Worm (Caenorhabditis elegans): ENCODE results near the gene memi-2.
"Not testable (repeated sequence)": the region's sequence is repeated elsewhere in the genome, so short reads cannot be mapped to it uniquely, and the experiment has no call there.

Gene memi-2

DNA sequence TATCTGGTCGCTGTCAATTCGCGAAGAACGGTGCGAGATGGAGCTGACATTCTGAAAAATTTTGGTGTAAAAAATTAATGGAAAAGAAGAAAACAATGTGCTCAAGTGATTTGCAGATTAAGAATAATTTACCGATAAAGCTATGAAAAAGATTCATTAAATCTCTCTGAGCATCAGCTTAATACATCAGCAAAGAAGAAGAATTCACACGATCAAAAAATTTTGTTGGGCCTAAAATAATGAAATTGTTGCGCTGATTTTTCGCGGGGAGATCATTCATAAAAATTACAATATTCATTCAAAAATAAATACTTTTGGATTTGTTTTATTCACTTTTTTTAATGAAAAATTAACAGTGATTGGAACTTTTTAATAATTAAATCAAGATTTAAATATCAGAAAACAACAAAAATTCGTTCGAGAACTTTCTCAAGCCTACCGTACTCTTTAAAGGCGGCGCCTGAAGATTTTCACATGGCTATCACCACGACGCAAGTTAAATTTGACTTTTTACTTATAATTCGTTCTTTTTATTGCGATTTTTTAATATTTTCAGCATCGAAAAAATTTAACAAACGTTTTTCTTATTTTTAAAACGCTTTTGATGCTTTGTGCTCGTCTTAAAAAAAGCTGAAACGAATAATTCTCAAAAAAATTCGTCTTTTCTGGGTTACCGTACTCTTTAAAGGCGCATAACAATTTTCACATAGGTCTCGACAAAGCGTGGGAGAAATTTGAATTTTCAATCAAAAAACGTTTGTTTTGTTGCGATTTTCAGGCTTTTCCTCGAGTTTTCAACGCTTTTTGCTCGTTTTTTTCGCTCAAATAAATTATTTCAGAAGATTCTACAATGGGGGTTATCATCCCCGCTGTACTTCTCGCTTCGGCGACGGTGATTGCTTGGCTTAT, at the start of gene memi-2, which contains the start of gene cyp-31A5:
TSS of gene memi-2 (minus strand) at position 51 of the 909 bp plus-strand sequence.
TSS of gene cyp-31A5 (plus strand) at position 834 of the 909 bp plus-strand sequence.
- TF ChIP-seq tra-4 (tag; optimal IDR thresholded peaks at IDR 0.05): no peak
- TF ChIP-seq B0310.2 (tag; optimal IDR thresholded peaks at IDR 0.05): no peak
- TF ChIP-seq F13C5.2 (tag; optimal IDR thresholded peaks at IDR 0.05): no peak
- TF ChIP-seq flt-1 (GFP tag; IDR thresholded peaks at IDR 0.05): no peak
- TF ChIP-seq aly-1 (tag; optimal IDR thresholded peaks at IDR 0.05): no peak
- TF ChIP-seq ets-7 (tag; optimal IDR thresholded peaks at IDR 0.05): no peak
- TF ChIP-seq tbx-11 (GFP tag; IDR thresholded peaks at IDR 0.05): no peak
- TF ChIP-seq pes-1 (GFP tag; IDR thresholded peaks at IDR 0.05): no peak
- no peak for TF ChIP-seq ceh-13 (GFP tag; optimal IDR thresholded peaks at IDR 0.05)
- no peak for TF ChIP-seq tbx-37 (GFP tag; conservative IDR thresholded peaks at IDR 0.05)
- no peak for TF ChIP-seq hnd-1 (tag; optimal IDR thresholded peaks at IDR 0.05)
- no peak for TF ChIP-seq sea-1 (GFP tag; conservative IDR thresholded peaks at IDR 0.05)
- TF ChIP-seq hmbx-1 (tag; optimal IDR thresholded peaks at IDR 0.05): no peak
- TF ChIP-seq scrt-1 (GFP tag; IDR thresholded peaks at IDR 0.05): no peak
- TF ChIP-seq hmg-4 (GFP tag; optimal IDR thresholded peaks at IDR 0.05): no peak
- no peak for TF ChIP-seq ama-1 (optimal IDR thresholded peaks at IDR 0.05)
- TF ChIP-seq ceh-36 (tag; optimal IDR thresholded peaks at IDR 0.05): no peak

DNA sequence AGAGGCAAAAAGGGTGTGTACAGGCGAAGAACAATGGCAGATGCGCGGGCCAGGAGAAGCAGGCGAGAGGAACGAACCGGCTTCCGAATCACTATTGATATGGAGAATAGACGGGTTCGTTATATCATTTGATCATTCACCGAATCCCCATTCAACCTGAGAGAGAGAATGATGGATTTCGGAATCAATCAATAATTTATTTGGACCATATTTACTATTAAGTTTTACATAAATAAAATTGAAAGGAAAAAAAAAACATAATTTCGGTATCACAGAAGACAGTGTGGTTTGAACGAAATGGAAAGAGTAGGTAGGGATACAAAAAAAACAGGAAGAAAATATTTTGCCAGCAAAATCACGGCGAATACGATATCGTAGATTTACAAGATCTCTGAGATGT, 45.0 kb upstream of the memi-2 start, which contains the start of gene mam-3:
TSS of gene mam-3 (minus strand) at position 101 of the 400 bp plus-strand sequence.
- TF ChIP-seq aly-1 (tag; optimal IDR thresholded peaks at IDR 0.05) (no peak), hnd-1 (tag; optimal IDR thresholded peaks at IDR 0.05) (no peak), ama-1 (optimal IDR thresholded peaks at IDR 0.05) (no peak), tbx-11 (GFP tag; IDR thresholded peaks at IDR 0.05) (no peak), tra-4 (tag; optimal IDR thresholded peaks at IDR 0.05) (no peak), hmbx-1 (tag; optimal IDR thresholded peaks at IDR 0.05) (no peak), ceh-36 (tag; optimal IDR thresholded peaks at IDR 0.05) (no peak), B0310.2 (tag; optimal IDR thresholded peaks at IDR 0.05) (no peak), ets-7 (tag; optimal IDR thresholded peaks at IDR 0.05) (no peak)

DNA sequence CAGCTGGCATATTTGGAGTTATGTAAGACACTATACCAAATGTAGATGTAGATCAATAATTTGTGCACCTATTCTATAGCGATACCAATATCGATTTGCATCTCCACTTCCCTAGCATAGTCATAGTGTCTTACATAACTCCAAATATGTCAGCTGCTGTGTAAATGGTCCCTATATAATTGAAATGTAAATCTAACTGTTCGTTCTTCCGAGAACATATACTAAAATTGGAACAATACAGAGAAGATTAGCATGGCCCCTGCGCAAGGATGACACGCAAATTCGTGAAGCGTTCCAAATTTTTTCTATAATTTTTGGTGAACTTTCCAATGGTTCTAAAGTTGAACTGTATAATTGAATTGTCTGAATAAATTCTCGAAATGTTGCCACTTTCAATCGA, 43.2 kb upstream of the memi-2 start:
- 0 out of 2 replicates have a peak, but pooled peaks have one; percentile 35 for TF ChIP-seq pes-1 (GFP tag; IDR thresholded peaks at IDR 0.05)

DNA sequence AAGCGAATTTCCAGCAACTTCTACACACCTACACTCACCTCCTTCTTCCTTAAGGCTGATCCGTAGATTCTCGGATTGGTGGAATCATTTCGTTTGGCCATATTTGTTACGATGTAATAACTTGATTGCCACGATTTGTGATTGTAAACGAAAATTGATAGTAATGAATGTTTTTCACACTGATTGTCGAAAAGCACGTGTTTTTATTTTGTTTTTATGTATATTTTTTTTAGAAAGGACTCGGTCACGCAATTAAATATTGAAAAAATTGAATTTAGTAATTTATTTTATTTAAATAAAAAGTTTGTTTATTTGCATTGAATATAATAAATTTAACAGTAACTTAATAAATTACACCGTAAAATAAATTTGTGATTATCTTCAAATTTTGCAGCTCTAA, 33.6 kb upstream of the memi-2 start, which contains the start of gene K09B11.5:
TSS of gene K09B11.5 (minus strand) at position 101 of the 400 bp plus-strand sequence.
- not testable (repeated sequence) for TF ChIP-seq tbx-11 (GFP tag; IDR thresholded peaks at IDR 0.05); tbx-37 (GFP tag; conservative IDR thresholded peaks at IDR 0.05); flt-1 (GFP tag; IDR thresholded peaks at IDR 0.05)

DNA sequence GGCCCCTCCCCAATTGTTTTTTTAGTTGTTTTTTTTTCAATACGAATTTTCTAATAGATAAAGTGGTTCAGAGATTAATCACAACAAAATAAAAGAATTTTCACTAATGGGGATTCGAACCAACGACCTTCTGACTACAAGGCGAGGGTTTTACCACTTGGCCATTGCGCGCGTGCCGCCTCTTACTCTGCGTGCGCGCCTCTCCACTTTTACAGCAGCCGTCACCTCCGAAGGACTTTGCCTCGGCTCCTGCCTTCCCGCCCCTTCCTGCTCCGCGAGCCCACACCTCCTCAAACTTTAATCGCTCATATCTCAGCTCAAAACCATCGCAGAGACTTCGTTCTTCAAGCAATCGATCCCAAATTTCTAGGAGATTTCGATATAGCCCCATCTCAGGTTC, 29.8 kb upstream of the memi-2 start:
- TF ChIP-seq tbx-37 (GFP tag; conservative IDR thresholded peaks at IDR 0.05) (0 out of 2 replicates have a peak, but pooled peaks have one; percentile 16), pes-1 (GFP tag; IDR thresholded peaks at IDR 0.05) (0 out of 2 replicates have a peak, but pooled peaks have one; percentile 10)

DNA sequence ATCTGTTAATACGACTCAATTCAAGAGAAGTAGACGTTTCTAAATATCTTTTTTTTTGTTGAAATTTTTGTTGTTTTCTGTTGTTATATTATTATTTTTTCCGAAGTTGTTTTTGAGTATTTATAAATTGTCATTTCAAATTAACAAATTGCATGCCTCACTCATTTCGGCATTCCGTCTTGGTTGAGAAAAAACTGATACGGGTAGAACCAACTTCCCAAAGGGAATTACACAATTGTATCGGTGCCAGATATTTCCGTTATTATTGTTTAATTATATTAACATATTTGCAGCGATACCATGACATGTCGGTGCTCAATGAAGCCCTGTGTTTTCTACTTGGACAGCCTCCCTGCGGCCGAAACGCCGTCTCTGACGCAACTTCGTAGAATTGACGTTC, 28.9 kb upstream of the memi-2 start, which contains the start of gene K09B11.4:
TSS of gene K09B11.4 (plus strand) at position 301 of the 400 bp plus-strand sequence.
- TF ChIP-seq flt-1 (GFP tag; IDR thresholded peaks at IDR 0.05) (no peak), F13C5.2 (tag; optimal IDR thresholded peaks at IDR 0.05) (no peak), ceh-36 (tag; optimal IDR thresholded peaks at IDR 0.05) (no peak), hnd-1 (tag; optimal IDR thresholded peaks at IDR 0.05) (no peak), tbx-11 (GFP tag; IDR thresholded peaks at IDR 0.05) (no peak), ceh-13 (GFP tag; optimal IDR thresholded peaks at IDR 0.05) (no peak), scrt-1 (GFP tag; IDR thresholded peaks at IDR 0.05) (no peak), pes-1 (GFP tag; IDR thresholded peaks at IDR 0.05) (no peak), aly-1 (tag; optimal IDR thresholded peaks at IDR 0.05) (no peak), sea-1 (GFP tag; conservative IDR thresholded peaks at IDR 0.05) (no peak), ets-7 (tag; optimal IDR thresholded peaks at IDR 0.05) (no peak)

DNA sequence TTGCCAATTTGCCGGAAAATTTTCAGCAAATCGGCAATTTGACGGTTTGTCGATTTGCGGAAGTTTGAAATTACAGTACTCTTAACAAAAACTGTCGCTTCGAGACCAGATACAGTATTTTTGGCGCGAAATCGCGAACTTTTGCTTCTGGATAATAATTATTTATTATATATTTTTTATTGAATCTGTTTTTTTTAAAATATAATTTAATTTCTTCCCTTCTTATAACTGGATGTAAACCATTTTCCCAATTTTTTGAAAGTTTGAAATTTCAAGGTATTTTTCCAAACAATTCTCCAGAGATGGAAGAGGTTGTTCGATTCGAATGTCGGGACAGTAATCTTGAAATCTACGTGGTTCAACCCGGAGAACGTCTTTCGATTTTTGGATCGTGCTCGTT, 21.9 kb upstream of the memi-2 start, which contains the start of gene nol-9:
TSS of gene nol-9 (plus strand) at position 301 of the 400 bp plus-strand sequence.
- TF ChIP-seq hnd-1 (tag; optimal IDR thresholded peaks at IDR 0.05) (no peak), pes-1 (GFP tag; IDR thresholded peaks at IDR 0.05) (no peak), tbx-37 (GFP tag; conservative IDR thresholded peaks at IDR 0.05) (no peak), F13C5.2 (tag; optimal IDR thresholded peaks at IDR 0.05) (no peak)

DNA sequence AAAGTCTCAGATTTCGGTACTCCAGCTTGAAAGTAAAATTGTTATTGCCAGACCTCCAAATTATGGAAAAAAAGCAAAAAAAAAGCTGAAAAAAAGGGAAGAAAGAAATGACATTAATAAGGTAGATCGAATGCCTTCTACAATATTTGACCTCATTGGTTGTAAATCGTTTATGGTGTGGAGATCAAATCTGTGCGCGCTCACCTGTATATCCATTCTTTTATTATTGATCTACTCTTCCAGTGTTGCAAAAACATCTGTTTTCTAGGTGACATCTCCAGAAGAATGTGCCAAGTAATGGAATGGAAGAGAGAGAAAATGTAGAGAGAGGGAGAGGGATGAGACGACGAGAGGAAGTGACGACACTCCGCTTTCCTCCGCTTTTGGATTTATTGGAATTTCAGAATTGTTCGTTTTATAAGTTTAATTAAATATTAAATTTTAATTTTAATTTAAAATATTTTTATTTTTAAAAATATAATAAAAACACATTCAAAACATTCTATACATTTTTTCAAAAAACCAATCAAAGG, 15.5 kb upstream of the memi-2 start, which contains the start of the genes pik-1 and aptf-2:
TSS of gene pik-1 (plus strand) at position 303 of the 533 bp plus-strand sequence.
TSS of gene aptf-2 (minus strand) at position 313 of the 533 bp plus-strand sequence.
- no peak for TF ChIP-seq tbx-37 (GFP tag; conservative IDR thresholded peaks at IDR 0.05)
- no peak for TF ChIP-seq tbx-11 (GFP tag; IDR thresholded peaks at IDR 0.05)
- no peak for TF ChIP-seq hnd-1 (tag; optimal IDR thresholded peaks at IDR 0.05)
- TF ChIP-seq scrt-1 (GFP tag; IDR thresholded peaks at IDR 0.05): no peak
- no peak for TF ChIP-seq pes-1 (GFP tag; IDR thresholded peaks at IDR 0.05)
- no peak for TF ChIP-seq B0310.2 (tag; optimal IDR thresholded peaks at IDR 0.05)
- TF ChIP-seq ceh-13 (GFP tag; optimal IDR thresholded peaks at IDR 0.05): no peak
- no peak for TF ChIP-seq ceh-36 (tag; optimal IDR thresholded peaks at IDR 0.05)
